Fruit fly (Drosophila melanogaster): Measurements from ENCODE around the gene zld.

- TF ChIP-seq psq (optimal IDR thresholded peaks at IDR 0.05) (no peak), pan (optimal IDR thresholded peaks at IDR 0.05) (no peak), usp (GFP tag; optimal IDR thresholded peaks at IDR 0.05) (no peak), CG8478 (optimal IDR thresholded peaks at IDR 0.05) (no peak), Dll (optimal IDR thresholded peaks at IDR 0.05) (no peak)
Observed at dm6 chrX:19795808-19796207, 12.5 kb upstream of the zld start.
